Worm (Caenorhabditis elegans): ENCODE results near the gene F14H3.12.

ce11 chrV:16071167-16071566 is 4.0 kb downstream of the F14H3.12 start, which contains the start of gene nhr-176:
- TF ChIP-seq mes-4 (tag; optimal IDR thresholded peaks at IDR 0.05), result no peak
- no peak for TF ChIP-seq sptf-2 (GFP tag; optimal IDR thresholded peaks at IDR 0.05)
- TF ChIP-seq let-526 (GFP tag; IDR thresholded peaks at IDR 0.05), result no peak
- TF ChIP-seq T07F8.4 (tag; optimal IDR thresholded peaks at IDR 0.05), result no peak
- no peak for TF ChIP-seq nfya-1 (tag; optimal IDR thresholded peaks at IDR 0.05; ENCODE audit: borderline replicate concordance, insufficient read depth)
- TF ChIP-seq ama-1 (optimal IDR thresholded peaks at IDR 0.05), result no peak
- TF ChIP-seq ama-1 (GFP tag; optimal IDR thresholded peaks at IDR 0.05), result no peak
- no peak for TF ChIP-seq snpc-4 (GFP tag; optimal IDR thresholded peaks at IDR 0.05)
- no peak for TF ChIP-seq snpc-4 (tag; optimal IDR thresholded peaks at IDR 0.05)
- TF ChIP-seq lin-26 (GFP tag; IDR thresholded peaks at IDR 0.05), result no peak
- TF ChIP-seq xnd-1 (tag; optimal IDR thresholded peaks at IDR 0.05), result no peak
- TF ChIP-seq zfh-2 (GFP tag; conservative IDR thresholded peaks at IDR 0.05), result no peak
- TF ChIP-seq pha-4 (tag; optimal IDR thresholded peaks at IDR 0.05), result no peak
- TF ChIP-seq nhr-90 (tag; optimal IDR thresholded peaks at IDR 0.05), result no peak
- TF ChIP-seq egl-18 (GFP tag; IDR thresholded peaks at IDR 0.05), result no peak
